Worm (Caenorhabditis elegans): Measurements from ENCODE around the gene str-32.

The str-32 gene

DNA sequence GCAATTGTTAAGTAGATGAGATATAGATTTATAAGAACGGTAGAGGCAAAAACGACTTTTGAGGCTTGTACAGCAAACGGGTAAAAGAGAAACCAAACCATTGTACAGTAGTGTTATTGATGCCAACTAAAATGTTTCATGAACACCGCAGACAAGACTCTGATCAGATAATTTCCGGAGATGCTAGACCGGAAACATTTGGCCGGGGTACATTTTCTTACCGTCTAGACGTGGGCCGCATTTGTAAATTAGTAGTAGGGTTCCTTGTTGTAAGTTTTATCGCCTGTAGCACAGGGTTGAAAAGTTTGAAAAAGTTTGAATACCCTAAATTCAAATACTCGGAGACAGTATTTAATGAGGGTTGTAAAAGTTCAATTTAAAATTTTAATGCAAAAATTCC, at the start of gene str-32:
Gene str-32 (minus strand): TSS at position 101 of the 400 bp plus-strand sequence.
- TF ChIP-seq lin-54 (GFP tag; optimal IDR thresholded peaks at IDR 0.05) (no peak), Y95B8A.8 (GFP tag; IDR thresholded peaks at IDR 0.05) (no peak), Y56A3A.18 (GFP tag; IDR thresholded peaks at IDR 0.05) (no peak), Y53F4B.3 (GFP tag; IDR thresholded peaks at IDR 0.05) (no peak), egl-18 (GFP tag; IDR thresholded peaks at IDR 0.05) (no peak), madf-3 (GFP tag; IDR thresholded peaks at IDR 0.05) (no peak), dox-1 (GFP tag; IDR thresholded peaks at IDR 0.05) (no peak), pbrm-1 (GFP tag; IDR thresholded peaks at IDR 0.05) (no peak), hsf-1 (GFP tag; IDR thresholded peaks at IDR 0.05) (no peak), bed-1 (GFP tag; IDR thresholded peaks at IDR 0.05) (no peak)

DNA sequence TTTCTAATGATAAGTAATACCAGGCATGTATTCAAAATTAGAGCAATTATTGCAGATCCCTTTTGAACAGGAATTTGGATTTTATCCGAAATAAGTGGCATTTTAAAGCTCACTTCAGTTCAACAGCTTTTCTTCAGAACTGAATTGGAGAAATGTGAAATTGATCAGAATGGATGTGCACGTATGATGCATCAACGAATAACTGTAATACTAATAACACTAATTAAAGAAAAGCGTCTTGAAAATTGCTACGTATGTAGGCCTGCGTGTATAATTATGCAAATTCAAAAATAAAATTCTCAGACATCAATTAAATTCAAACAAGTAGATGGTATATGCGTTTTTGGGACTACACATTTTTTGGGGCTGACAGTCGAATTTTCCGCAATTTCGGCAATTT, 48.6 kb upstream of the str-32 start, which contains the start of gene str-205:
Gene str-205 (minus strand): TSS at position 101 of the 400 bp plus-strand sequence.
- TF ChIP-seq mel-28 (tag; optimal IDR thresholded peaks at IDR 0.05; ENCODE audit: borderline replicate concordance), result no peak
- TF ChIP-seq mxl-1 (tag; optimal IDR thresholded peaks at IDR 0.05), result no peak
- no peak for TF ChIP-seq Y95B8A.8 (GFP tag; IDR thresholded peaks at IDR 0.05)
- TF ChIP-seq K11D2.4 (GFP tag; IDR thresholded peaks at IDR 0.05), result no peak

DNA sequence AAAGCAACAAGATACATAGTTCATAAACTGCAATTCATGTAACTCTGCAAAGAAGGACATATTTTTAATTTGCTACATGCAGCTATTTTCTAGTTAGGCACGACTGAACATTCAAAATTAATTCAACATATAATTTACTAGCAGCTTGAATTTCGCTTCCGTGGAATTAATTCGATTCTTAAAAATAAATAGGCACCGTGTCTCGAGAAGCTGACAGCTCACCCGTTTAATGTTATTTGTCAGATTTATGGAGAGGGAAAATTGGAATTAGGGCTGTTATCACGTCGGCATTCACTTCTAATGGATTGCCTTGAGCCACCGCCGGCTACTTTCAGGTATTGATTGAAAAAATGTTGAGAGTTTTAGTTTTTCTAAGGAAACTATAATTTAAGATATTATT, 45.1 kb upstream of the str-32 start, which contains the start of gene srh-21:
Gene srh-21 (plus strand): TSS at position 301 of the 400 bp plus-strand sequence.
- no peak for TF ChIP-seq ceh-58 (GFP tag; IDR thresholded peaks at IDR 0.05)
- no peak for TF ChIP-seq madf-6 (GFP tag; IDR thresholded peaks at IDR 0.05)
- no peak for TF ChIP-seq F52B5.7 (tag; optimal IDR thresholded peaks at IDR 0.05)
- TF ChIP-seq Y95B8A.8 (GFP tag; IDR thresholded peaks at IDR 0.05), result no peak
- no peak for TF ChIP-seq lin-54 (GFP tag; optimal IDR thresholded peaks at IDR 0.05)
- no peak for TF ChIP-seq ekl-4 (GFP tag; IDR thresholded peaks at IDR 0.05)
- no peak for TF ChIP-seq F23B12.7 (tag; optimal IDR thresholded peaks at IDR 0.05; ENCODE audit: insufficient read depth)
- TF ChIP-seq tbp1 (GFP tag; optimal IDR thresholded peaks at IDR 0.05), result no peak
- TF ChIP-seq nhr-179 (tag; optimal IDR thresholded peaks at IDR 0.05), result no peak
- no peak for TF ChIP-seq attf-6 (GFP tag; IDR thresholded peaks at IDR 0.05)
- no peak for TF ChIP-seq nfya-2 (GFP tag; IDR thresholded peaks at IDR 0.05)
- no peak for TF ChIP-seq repo-1 (tag; optimal IDR thresholded peaks at IDR 0.05)
- TF ChIP-seq cebp-2 (GFP tag; IDR thresholded peaks at IDR 0.05), result no peak
- no peak for TF ChIP-seq ztf-22 (GFP tag; optimal IDR thresholded peaks at IDR 0.05)

DNA sequence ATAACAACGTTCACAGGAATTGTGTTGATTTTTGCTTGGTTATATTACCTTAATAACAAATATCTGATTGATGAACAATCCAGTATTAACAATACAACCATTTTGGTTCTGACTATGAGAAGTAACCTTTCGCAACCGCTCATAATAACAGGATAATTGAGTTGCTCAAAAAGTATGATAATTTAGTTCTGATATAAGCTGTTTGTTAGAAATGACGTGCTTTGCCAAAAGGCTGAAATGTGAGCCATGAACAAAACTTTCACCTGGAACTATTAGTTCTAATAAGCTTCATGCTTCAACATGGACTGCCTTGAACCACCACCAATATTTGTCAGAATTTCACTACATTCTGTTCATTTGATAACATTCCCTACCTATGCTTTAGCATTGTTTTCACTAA, 43.3 kb upstream of the str-32 start, which contains the start of gene srh-20:
Gene srh-20 (plus strand): TSS at position 301 of the 400 bp plus-strand sequence.
- TF ChIP-seq attf-5 (GFP tag; optimal IDR thresholded peaks at IDR 0.05) (no peak), dox-1 (GFP tag; IDR thresholded peaks at IDR 0.05) (no peak), K11D2.4 (GFP tag; IDR thresholded peaks at IDR 0.05) (no peak), rpc-1 (optimal IDR thresholded peaks at IDR 0.05) (no peak), rpc-1 (tag; optimal IDR thresholded peaks at IDR 0.05) (no peak), die-1 (tag; optimal IDR thresholded peaks at IDR 0.05) (no peak), sdz-38 (tag; optimal IDR thresholded peaks at IDR 0.05) (no peak)

DNA sequence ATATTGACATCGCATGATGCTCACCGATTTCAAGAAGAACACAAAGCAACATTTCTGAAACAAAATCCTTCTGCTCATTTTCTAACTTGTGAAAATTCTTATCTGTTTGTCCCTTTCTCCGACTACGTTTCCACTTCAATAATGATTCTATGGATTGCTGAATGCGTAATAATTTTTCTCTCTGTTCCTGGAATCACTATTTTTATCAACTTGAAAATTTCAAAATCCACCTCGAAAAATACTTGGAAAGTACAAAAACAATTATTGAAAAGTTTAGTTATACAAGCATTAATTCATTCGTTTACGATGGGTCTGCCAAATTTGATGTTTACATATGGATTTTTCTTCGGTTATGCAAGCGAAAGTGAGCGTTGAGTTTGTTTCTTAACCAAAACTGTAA, 40.7 kb upstream of the str-32 start, which contains the start of gene srh-22:
Gene srh-22 (plus strand): TSS at position 301 of the 400 bp plus-strand sequence.
- TF ChIP-seq let-607 (tag; optimal IDR thresholded peaks at IDR 0.05) (no peak), K12H6.12 (tag; optimal IDR thresholded peaks at IDR 0.05) (no peak), attf-5 (GFP tag; optimal IDR thresholded peaks at IDR 0.05) (no peak), tbp1 (GFP tag; optimal IDR thresholded peaks at IDR 0.05) (no peak), unc-62 (GFP tag; optimal IDR thresholded peaks at IDR 0.05) (no peak), snpc-1.1 (tag; optimal IDR thresholded peaks at IDR 0.05; ENCODE audit: insufficient read depth) (no peak), F23B12.7 (tag; optimal IDR thresholded peaks at IDR 0.05; ENCODE audit: insufficient read depth) (no peak), D2030.7 (GFP tag; IDR thresholded peaks at IDR 0.05) (no peak), F52B5.7 (tag; optimal IDR thresholded peaks at IDR 0.05) (no peak), nhr-120 (GFP tag; IDR thresholded peaks at IDR 0.05) (no peak)

Data from whole organism, young adult.